Worm (Caenorhabditis elegans): ENCODE results near the gene R148.8.

DNA sequence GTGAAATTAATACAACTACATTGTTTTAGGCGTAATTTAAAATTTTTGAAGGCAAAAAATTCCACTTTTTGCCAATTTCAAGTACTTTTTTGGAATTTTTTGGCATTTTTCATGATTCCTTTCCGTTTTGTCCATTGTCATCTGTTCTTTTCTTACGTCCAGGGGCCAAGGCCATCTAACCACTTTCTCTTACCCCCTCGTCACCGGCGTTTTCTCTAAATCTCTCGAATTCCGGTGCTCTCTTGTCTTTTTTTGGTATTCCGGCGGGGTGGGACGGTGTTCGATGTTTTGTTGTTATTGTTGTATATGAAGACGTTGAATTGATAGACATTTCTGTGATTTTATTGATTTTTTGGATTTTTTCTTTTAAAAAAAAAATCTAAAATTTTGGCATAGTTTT is 29.7 kb upstream of the R148.8 start:
- TF ChIP-seq tbx-2 (tag; optimal IDR thresholded peaks at IDR 0.05): no peak
- TF ChIP-seq unc-62 (GFP tag; optimal IDR thresholded peaks at IDR 0.05): no peak
- TF ChIP-seq pha-4 (tag; optimal IDR thresholded peaks at IDR 0.05): no peak
- peak; percentile 80 for TF ChIP-seq nhr-25 (tag; optimal IDR thresholded peaks at IDR 0.05)
- TF ChIP-seq lin-15B (tag; optimal IDR thresholded peaks at IDR 0.05): no peak
- no peak for TF ChIP-seq unc-39 (tag; optimal IDR thresholded peaks at IDR 0.05)
- no peak for TF ChIP-seq snpc-4 (tag; optimal IDR thresholded peaks at IDR 0.05)
- no peak for TF ChIP-seq elt-3 (tag; optimal IDR thresholded peaks at IDR 0.05)
